Fruit fly (Drosophila melanogaster) whole organism, embryonic: ENCODE measurements around the gene RapGAP1.

Experiments
- ATbp ChIP-seq: fragments of 200-800 bp; sonication (Bioruptor generic); optimal IDR thresholded peaks from 2 replicates; lab custom pipeline; 2017; ENCODE audit warnings: missing biosample characterization, mild to moderate bottlenecking, missing genetic modification characterization, missing genetic modification reagents
- CG10209 ChIP-seq: fragments of 200-800 bp; sonication (Bioruptor generic); optimal IDR thresholded peaks from 3 replicates; lab custom pipeline; 2017; ENCODE audit warnings: missing biosample characterization, mild to moderate bottlenecking, missing genetic modification characterization, missing genetic modification reagents
- CG11695 ChIP-seq: fragments of 200-800 bp; sonication (Bioruptor generic); IDR thresholded peaks from 3 replicates; pipeline ENCODE4 v1.3.6; 2022; ENCODE audit warnings: missing biosample characterization, missing genetic modification characterization
- CG12299 ChIP-seq: fragments of 200-800 bp; sonication (Bioruptor generic); optimal IDR thresholded peaks from 2 replicates; lab custom pipeline; 2018; ENCODE audit warnings: missing biosample characterization, mild to moderate bottlenecking, missing genetic modification characterization
- CG14441 ChIP-seq: fragments of 200-800 bp; sonication (Bioruptor generic); IDR thresholded peaks from 2 replicates; pipeline ENCODE4 v1.3.6; 2022; ENCODE audit warnings: missing biosample characterization, missing genetic modification characterization
- CG15011 ChIP-seq: fragments of 200-800 bp; sonication (Bioruptor generic); optimal IDR thresholded peaks from 3 replicates; lab custom pipeline; 2018; ENCODE audit warnings: missing biosample characterization, mild to moderate bottlenecking, missing genetic modification characterization
- CG15269 ChIP-seq: fragments of 200-800 bp; sonication (Bioruptor generic); optimal IDR thresholded peaks from 2 replicates; lab custom pipeline; 2018; ENCODE audit warnings: missing biosample characterization, mild to moderate bottlenecking, missing genetic modification characterization, moderate library complexity
- CG16815 ChIP-seq: fragments of 200-800 bp; sonication (Bioruptor generic); optimal IDR thresholded peaks from 3 replicates; lab custom pipeline; 2017; ENCODE audit warnings: missing biosample characterization, mild to moderate bottlenecking, missing genetic modification characterization
- CG17186 ChIP-seq: fragments of 200-800 bp; sonication (Bioruptor generic); optimal IDR thresholded peaks from 3 replicates; lab custom pipeline; 2017; ENCODE audit warnings: missing biosample characterization, missing genetic modification reagents, missing genetic modification characterization
- CG2889 ChIP-seq: fragments of 200-800 bp; sonication (Bioruptor generic); IDR thresholded peaks from 3 replicates; pipeline ENCODE4 v1.3.6; 2022; ENCODE audit warnings: missing biosample characterization, missing genetic modification characterization
- CG31441 ChIP-seq: fragments of 200-800 bp; sonication (Bioruptor generic); IDR thresholded peaks from 2 replicates; pipeline ENCODE4 v1.3.6; 2022; ENCODE audit warnings: missing biosample characterization, missing genetic modification characterization
- CG32767 ChIP-seq: fragments of 200-800 bp; sonication (Bioruptor generic); IDR thresholded peaks from 2 replicates; pipeline ENCODE4 v1.3.6; 2022; ENCODE audit warnings: missing biosample characterization, missing genetic modification characterization
- CG32772 ChIP-seq: fragments of 200-800 bp; sonication (Bioruptor generic); IDR thresholded peaks from 2 replicates; pipeline ENCODE4 v1.3.6; 2022; ENCODE audit warnings: missing biosample characterization, missing genetic modification characterization
- CG3726 ChIP-seq: fragments of 200-800 bp; sonication (Bioruptor generic); IDR thresholded peaks from 3 replicates; pipeline ENCODE4, ENCODE4 v1.3.6; 2022; ENCODE audit warnings: missing biosample characterization, missing genetic modification characterization
- CG4424 ChIP-seq: fragments of 200-800 bp; sonication (Bioruptor generic); optimal IDR thresholded peaks from 3 replicates; lab custom pipeline; 2016; ENCODE audit warnings: missing biosample characterization, missing genetic modification characterization
- CG7839 ChIP-seq: fragments of 200-800 bp; sonication (Bioruptor generic); optimal IDR thresholded peaks from 3 replicates; lab custom pipeline; 2018; ENCODE audit warnings: missing biosample characterization, mild to moderate bottlenecking, missing genetic modification characterization, moderate library complexity
- CG9437 ChIP-seq: fragments of 200-800 bp; sonication (Bioruptor generic); optimal IDR thresholded peaks from 2 replicates; lab custom pipeline; 2018; ENCODE audit warnings: missing biosample characterization, mild to moderate bottlenecking, missing genetic modification characterization
- CG9727 ChIP-seq: fragments of 200-800 bp; sonication (Bioruptor generic); optimal IDR thresholded peaks from 3 replicates; lab custom pipeline; 2017; ENCODE audit warnings: missing biosample characterization, mild to moderate bottlenecking, missing genetic modification characterization
- CG9817 ChIP-seq: fragments of 200-800 bp; sonication (Bioruptor generic); optimal IDR thresholded peaks from 2 replicates; lab custom pipeline; 2018; ENCODE audit warnings: missing biosample characterization, mild to moderate bottlenecking, missing genetic modification characterization, moderate library complexity
- CHES-1-like ChIP-seq: fragments of 200-800 bp; sonication (Bioruptor generic); optimal IDR thresholded peaks from 2 replicates; lab custom pipeline; 2016; ENCODE audit warnings: missing biosample characterization, missing genetic modification characterization
- Camta ChIP-seq: fragments of 200-800 bp; sonication (Bioruptor generic); optimal IDR thresholded peaks from 2 replicates; lab custom pipeline; 2016; ENCODE audit warnings: missing biosample characterization, missing genetic modification characterization
- Chrac-16 ChIP-seq: fragments of 200-800 bp; sonication (Bioruptor generic); optimal IDR thresholded peaks from 3 replicates; lab custom pipeline; 2016; ENCODE audit warnings: missing biosample characterization, missing genetic modification characterization
- CoRest ChIP-seq: fragments of 200-800 bp; sonication (Bioruptor generic); optimal IDR thresholded peaks from 3 replicates; lab custom pipeline; 2018; ENCODE audit warnings: missing biosample characterization, mild to moderate bottlenecking, missing genetic modification characterization, moderate library complexity
- CrebB ChIP-seq: fragments of 200-800 bp; sonication (Bioruptor generic); optimal IDR thresholded peaks from 3 replicates; lab custom pipeline; 2018; ENCODE audit warnings: missing biosample characterization, mild to moderate bottlenecking, missing genetic modification characterization
- Dad ChIP-seq: fragments of 200-800 bp; sonication (Bioruptor generic); optimal IDR thresholded peaks from 3 replicates; lab custom pipeline; 2016; ENCODE audit warnings: missing biosample characterization, missing genetic modification characterization
- Dbx ChIP-seq: fragments of 200-800 bp; sonication (Bioruptor generic); IDR thresholded peaks from 3 replicates; pipeline ENCODE4 v1.3.6; 2022; ENCODE audit warnings: missing biosample characterization, missing genetic modification characterization
- E2f1 ChIP-seq: fragments of 200-800 bp; sonication (Bioruptor generic); IDR thresholded peaks from 2 replicates; pipeline ENCODE4 v1.3.6; 2022; ENCODE audit warnings: missing biosample characterization, missing genetic modification characterization
- Eip74EF ChIP-seq, 2 experiments: fragments of 200-800 bp in 1 of 2; fragments of >200 bp in 1 of 2; sonication (Bioruptor generic) in 1 of 2; optimal IDR thresholded peaks; 2 replicates each; lab custom pipeline; 2017 to 2019; ENCODE audit warnings: missing biosample characterization in 2 of 2, missing genetic modification characterization in 2 of 2, mild to moderate bottlenecking in 1 of 2, moderate library complexity in 1 of 2
- Elba2 ChIP-seq: fragments of 200-800 bp; sonication (Bioruptor generic); optimal IDR thresholded peaks from 3 replicates; lab custom pipeline; 2016; ENCODE audit warnings: missing biosample characterization, missing genetic modification characterization
- Hand ChIP-seq: fragments of 200-800 bp; sonication (Bioruptor generic); optimal IDR thresholded peaks from 2 replicates; lab custom pipeline; 2017; ENCODE audit warnings: mild to moderate bottlenecking, missing biosample characterization, missing genetic modification reagents, missing genetic modification characterization
- Nf-YA ChIP-seq: fragments of 200-800 bp; sonication (Bioruptor generic); IDR thresholded peaks from 2 replicates; pipeline ENCODE4 v1.3.6; 2022; ENCODE audit warnings: missing biosample characterization, missing genetic modification characterization
- Ptx1 ChIP-seq: fragments of 200-800 bp; sonication (Bioruptor generic); IDR thresholded peaks from 2 replicates; pipeline ENCODE4 v1.3.6; 2022; ENCODE audit warnings: missing biosample characterization, missing genetic modification characterization
- Sox100B ChIP-seq: fragments of 200-800 bp; sonication (Bioruptor generic); optimal IDR thresholded peaks from 3 replicates; lab custom pipeline; 2018; ENCODE audit warnings: missing biosample characterization, mild to moderate bottlenecking, missing genetic modification characterization
- az2 ChIP-seq: fragments of 200-800 bp; sonication (Bioruptor generic); optimal IDR thresholded peaks from 3 replicates; lab custom pipeline; 2016; ENCODE audit warnings: missing biosample characterization, missing genetic modification characterization
- bsh ChIP-seq, 2 experiments: fragments of 200-800 bp; sonication (Bioruptor generic); optimal IDR thresholded peaks; 2 replicates each; lab custom pipeline; 2017 to 2018; ENCODE audit warnings: mild to moderate bottlenecking in 2 of 2, missing biosample characterization in 2 of 2, missing genetic modification characterization in 2 of 2, moderate library complexity in 1 of 2
- chinmo ChIP-seq: fragments of 200-800 bp; sonication (Bioruptor generic); IDR thresholded peaks from 4 replicates; pipeline ENCODE4 v1.3.6; 2022; ENCODE audit warnings: missing biosample characterization, missing genetic modification characterization; ENCODE audit not compliant: partially characterized antibody
- dmrt99B ChIP-seq: fragments of 200-800 bp; sonication (Bioruptor generic); optimal IDR thresholded peaks from 2 replicates; lab custom pipeline; 2018; ENCODE audit warnings: missing biosample characterization, mild to moderate bottlenecking, missing genetic modification characterization, moderate library complexity
- emc ChIP-seq: fragments of 200-800 bp; sonication (Bioruptor generic); optimal IDR thresholded peaks from 2 replicates; lab custom pipeline; 2016; ENCODE audit warnings: missing biosample characterization, missing genetic modification characterization
- ems ChIP-seq: fragments of 200-800 bp; sonication (Bioruptor generic); optimal IDR thresholded peaks from 3 replicates; lab custom pipeline; 2016; ENCODE audit warnings: missing biosample characterization, missing genetic modification characterization
- nau ChIP-seq: fragments of 200-800 bp; sonication (Bioruptor generic); optimal IDR thresholded peaks from 3 replicates; lab custom pipeline; 2017; ENCODE audit warnings: missing biosample characterization, mild to moderate bottlenecking, missing genetic modification characterization, missing genetic modification reagents
- odd ChIP-seq: fragments of 200-800 bp; sonication (Bioruptor generic); optimal IDR thresholded peaks from 2 replicates; lab custom pipeline; 2017; ENCODE audit warnings: missing biosample characterization, mild to moderate bottlenecking, missing genetic modification characterization
- onecut ChIP-seq: fragments of 200-800 bp; sonication (Bioruptor generic); IDR thresholded peaks from 2 replicates; pipeline ENCODE4 v1.3.6; 2022; ENCODE audit warnings: missing biosample characterization, missing genetic modification characterization
- phol ChIP-seq: fragments of 200-800 bp; sonication (Bioruptor generic); optimal IDR thresholded peaks from 3 replicates; lab custom pipeline; 2018; ENCODE audit warnings: missing biosample characterization, mild to moderate bottlenecking, missing genetic modification characterization, moderate library complexity
- pros ChIP-seq: fragments of 200-800 bp; sonication (Bioruptor generic); optimal IDR thresholded peaks from 3 replicates; lab custom pipeline; 2019; ENCODE audit warnings: missing biosample characterization, mild to moderate bottlenecking, missing genetic modification characterization, moderate library complexity
- ro ChIP-seq: fragments of 200-800 bp; sonication (Bioruptor generic); IDR thresholded peaks from 2 replicates; pipeline ENCODE4 v1.3.6; 2022; ENCODE audit warnings: missing biosample characterization, missing genetic modification characterization
- row ChIP-seq: fragments of 200-800 bp; sonication (Bioruptor generic); IDR thresholded peaks from 3 replicates; pipeline ENCODE4 v1.3.6; 2022; ENCODE audit warnings: missing biosample characterization, missing genetic modification characterization
- slou ChIP-seq: fragments of 200-800 bp; sonication (Bioruptor generic); optimal IDR thresholded peaks from 3 replicates; lab custom pipeline; 2016; ENCODE audit warnings: missing biosample characterization, missing genetic modification characterization
- sr ChIP-seq: fragments of 200-800 bp; sonication (Bioruptor generic); IDR thresholded peaks from 3 replicates; pipeline ENCODE4 v1.3.6; 2022; ENCODE audit warnings: missing biosample characterization, missing genetic modification characterization
- trem ChIP-seq: fragments of 200-800 bp; optimal IDR thresholded peaks from 3 replicates; lab custom pipeline; 2019; ENCODE audit warnings: missing biosample characterization, mild to moderate bottlenecking, missing genetic modification characterization, moderate library complexity

RapGAP1 gene

DNA sequence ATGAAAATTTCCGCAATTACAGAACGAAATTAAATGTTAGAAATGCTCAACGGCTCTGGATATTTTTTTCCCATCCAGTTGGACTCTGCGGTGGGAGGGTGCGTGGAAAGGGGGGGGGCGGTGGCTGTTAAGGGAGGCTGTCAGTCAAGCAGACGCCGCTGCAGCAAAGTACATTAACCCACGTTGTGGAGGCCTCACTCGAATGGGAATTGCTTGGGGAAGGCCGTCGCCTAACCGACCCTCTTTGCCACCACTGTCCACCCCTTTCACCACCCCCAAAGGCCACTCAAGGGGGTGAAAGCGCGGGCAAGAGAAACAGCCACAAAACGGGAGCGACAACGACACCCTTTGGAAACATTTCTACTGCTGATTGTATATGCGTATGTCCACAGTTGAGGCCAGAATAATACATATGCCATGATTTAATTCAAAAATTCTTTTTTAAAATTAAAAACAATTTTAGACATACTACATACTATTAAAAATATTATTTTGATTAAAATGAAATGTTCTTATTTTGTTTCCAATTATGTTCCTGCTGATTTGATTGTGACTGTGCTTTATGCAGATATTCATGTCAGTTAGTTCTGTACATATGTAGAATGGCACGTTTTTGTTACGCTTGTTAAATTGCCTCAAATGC is 31.8 kb downstream of the RapGAP1 start (continued):
- TF ChIP-seq row (GFP tag; lab: Robert Waterston, UW), result peak; percentile 83
- TF ChIP-seq E2f1 (GFP tag; lab: Robert Waterston, UW), result peak; percentile 50
- TF ChIP-seq bsh (GFP tag; optimal IDR thresholded peaks at IDR 0.05; lab: Kevin White, UChicago), result peak in 1 of 2 experiments; percentile 85
- TF ChIP-seq CG15269 (tag; lab: Kevin White, UChicago), result peak; percentile 71
- TF ChIP-seq CG9817 (tag; lab: Kevin White, UChicago), result peak; percentile 6
- no peak for TF ChIP-seq CG3726 (GFP tag; lab: Robert Waterston, UW)
- 0 out of 3 replicates have a peak, but pooled peaks have one; percentile 44 for TF ChIP-seq CG2889
- peak; percentile 26; the same call in 1 of the 2 replicates for TF ChIP-seq Nf-YA
- peak; percentile 22 for TF ChIP-seq Chrac-16 (GFP tag; lab: Kevin White, UChicago)
- TF ChIP-seq Hand (GFP tag; lab: Kevin White, UChicago), result peak; percentile 39
- no peak for TF ChIP-seq Elba2
- TF ChIP-seq nau (GFP tag; lab: Kevin White, UChicago), result peak; percentile 23
- TF ChIP-seq dmrt99B (tag; lab: Kevin White, UChicago), result peak; percentile 75
- peak; percentile 76 for TF ChIP-seq CG31441 (GFP tag; lab: Robert Waterston, UW)
- TF ChIP-seq emc (GFP tag; lab: Kevin White, UChicago), result no peak
- 0 out of 2 replicates have a peak, but pooled peaks have one; percentile 64 for TF ChIP-seq CG32767
- TF ChIP-seq Dad, result no peak
- peak; percentile 58 for TF ChIP-seq phol (tag; lab: Kevin White, UChicago)
- peak; percentile 34 for TF ChIP-seq CG4424 (GFP tag; lab: Kevin White, UChicago)
- TF ChIP-seq CG9437 (GFP tag; lab: Kevin White, UChicago), result peak; percentile 50
- peak in 1 of 2 experiments; percentile 53 for TF ChIP-seq Eip74EF (GFP tag; optimal IDR thresholded peaks at IDR 0.05; lab: Kevin White, UChicago)
- TF ChIP-seq CrebB (tag; lab: Kevin White, UChicago), result no peak
- peak; percentile 57 for TF ChIP-seq CG32772 (GFP tag; lab: Robert Waterston, UW)
- no peak for TF ChIP-seq chinmo (GFP tag; lab: Robert Waterston, UW)
- peak; percentile 18 for TF ChIP-seq CG10209
- TF ChIP-seq CG17186 (GFP tag; lab: Kevin White, UChicago), result no peak
- TF ChIP-seq onecut (GFP tag; lab: Robert Waterston, UW), result 0 out of 2 replicates have a peak, but pooled peaks have one; percentile 11
- TF ChIP-seq ems, result no peak
- peak; percentile 18 for TF ChIP-seq az2 (GFP tag; lab: Kevin White, UChicago)
- TF ChIP-seq CG12299 (tag; lab: Kevin White, UChicago), result peak; percentile 26
- peak; percentile 53 for TF ChIP-seq Sox100B (GFP tag; lab: Kevin White, UChicago)
- peak; percentile 54 for TF ChIP-seq CG15011
- 0 out of 2 replicates have a peak, but pooled peaks have one; percentile 46 for TF ChIP-seq CG14441 (GFP tag; lab: Robert Waterston, UW)
- peak; percentile 2 for TF ChIP-seq CG16815 (GFP tag; lab: Kevin White, UChicago)
- peak; percentile 74 for TF ChIP-seq CG7839 (tag; lab: Kevin White, UChicago)
- peak; percentile 9 for TF ChIP-seq slou
- TF ChIP-seq ATbp (GFP tag; lab: Kevin White, UChicago), result peak; percentile 57
- peak; percentile 63 for TF ChIP-seq CoRest (tag; lab: Kevin White, UChicago)
- TF ChIP-seq Camta (GFP tag; lab: Kevin White, UChicago), result no peak
- peak; percentile 30 for TF ChIP-seq trem (tag; lab: Kevin White, UChicago)
- peak; percentile 63 for TF ChIP-seq CG11695 (GFP tag; lab: Robert Waterston, UW)
- peak; percentile 16; the same call in 1 of the 2 replicates for TF ChIP-seq ro (GFP tag; lab: Robert Waterston, UW)
- no peak for TF ChIP-seq CHES-1-like (GFP tag; lab: Kevin White, UChicago)
- TF ChIP-seq odd (GFP tag; lab: Kevin White, UChicago), result peak; percentile 24
- peak; percentile 59 for TF ChIP-seq CG9727
- 0 out of 3 replicates have a peak, but pooled peaks have one; percentile 36 for TF ChIP-seq Dbx
- TF ChIP-seq sr, result no peak
- peak; percentile 58 for TF ChIP-seq Ptx1 (GFP tag; lab: Robert Waterston, UW)
- peak; percentile 5 for TF ChIP-seq pros (GFP tag; lab: Kevin White, UChicago)
